Worm (Caenorhabditis elegans) whole organism, young adult: ENCODE data around the gene cthd-1.

ENCODE experiments used
- F10E7.11 ChIP-seq: sonication (generic microtip); optimal IDR thresholded peaks from 2 replicates; lab custom pipeline; 2017; ENCODE audit warnings: mild to moderate bottlenecking, missing genetic modification characterization, moderate library complexity, missing compliant biosample characterization
- F55B11.4 ChIP-seq: sonication (generic microtip); optimal IDR thresholded peaks from 2 replicates; lab custom pipeline; 2016; ENCODE audit warnings: missing compliant biosample characterization, missing genetic modification characterization, borderline replicate concordance; ENCODE audit not compliant: insufficient read depth
- Y67H2A.10 ChIP-seq: fragments of 200-800 bp; sonication (Bioruptor generic); conservative IDR thresholded peaks from 2 replicates; pipeline ENCODE4 v1.3.6; 2022; ENCODE audit warnings: missing genetic modification reagents, missing genetic modification characterization, missing compliant biosample characterization
- ceh-100 ChIP-seq: fragments of 200-800 bp; sonication (Bioruptor generic); IDR thresholded peaks from 2 replicates; pipeline ENCODE4 v1.3.6; 2022; ENCODE audit warnings: missing genetic modification reagents, missing genetic modification characterization, missing compliant biosample characterization
- ceh-27 ChIP-seq: fragments of 200-800 bp; sonication (Bioruptor generic); optimal IDR thresholded peaks from 2 replicates; lab custom pipeline; 2018; ENCODE audit warnings: mild to moderate bottlenecking, missing genetic modification characterization, moderate library complexity, missing compliant biosample characterization
- lsy-27 ChIP-seq: sonication (generic microtip); optimal IDR thresholded peaks from 2 replicates; lab custom pipeline; 2017; ENCODE audit warnings: missing genetic modification characterization, mild to moderate bottlenecking, missing compliant biosample characterization, antibody characterized with exemption, missing genotype, borderline replicate concordance; ENCODE audit not compliant: insufficient read depth
- madf-6 ChIP-seq: fragments of 200-800 bp; sonication (Bioruptor generic); IDR thresholded peaks from 2 replicates; pipeline ENCODE4 v1.3.6; 2022; ENCODE audit warnings: missing genetic modification reagents, missing genetic modification characterization, missing compliant biosample characterization
- sdz-38 ChIP-seq: sonication (generic microtip); optimal IDR thresholded peaks from 2 replicates; lab custom pipeline; 2016; ENCODE audit warnings: missing genotype, missing genetic modification characterization, missing compliant biosample characterization
- sea-2 ChIP-seq: fragments of 200-800 bp; sonication (Bioruptor generic); IDR thresholded peaks from 2 replicates; pipeline ENCODE4 v1.3.6; 2022; ENCODE audit warnings: missing genetic modification characterization, missing compliant biosample characterization
- somi-1 ChIP-seq: fragments of 200-800 bp; sonication (Bioruptor generic); optimal IDR thresholded peaks from 2 replicates; lab custom pipeline; 2018; ENCODE audit warnings: mild to moderate bottlenecking, missing genetic modification characterization, missing compliant biosample characterization
- ztf-18 ChIP-seq: sonication (generic microtip); optimal IDR thresholded peaks from 2 replicates; lab custom pipeline; 2016; ENCODE audit warnings: missing genotype, mild to moderate bottlenecking, missing genetic modification characterization, missing compliant biosample characterization
- ztf-28 ChIP-seq: fragments of 200-800 bp; sonication (Bioruptor generic); IDR thresholded peaks from 2 replicates; pipeline ENCODE4 v1.3.6; 2022; ENCODE audit warnings: missing genetic modification reagents, missing genetic modification characterization, missing compliant biosample characterization
- ztf-3 ChIP-seq: fragments of 200-800 bp; sonication (Bioruptor generic); optimal IDR thresholded peaks from 2 replicates; lab custom pipeline; 2018; ENCODE audit warnings: mild to moderate bottlenecking, missing genetic modification characterization, missing compliant biosample characterization

DNA sequence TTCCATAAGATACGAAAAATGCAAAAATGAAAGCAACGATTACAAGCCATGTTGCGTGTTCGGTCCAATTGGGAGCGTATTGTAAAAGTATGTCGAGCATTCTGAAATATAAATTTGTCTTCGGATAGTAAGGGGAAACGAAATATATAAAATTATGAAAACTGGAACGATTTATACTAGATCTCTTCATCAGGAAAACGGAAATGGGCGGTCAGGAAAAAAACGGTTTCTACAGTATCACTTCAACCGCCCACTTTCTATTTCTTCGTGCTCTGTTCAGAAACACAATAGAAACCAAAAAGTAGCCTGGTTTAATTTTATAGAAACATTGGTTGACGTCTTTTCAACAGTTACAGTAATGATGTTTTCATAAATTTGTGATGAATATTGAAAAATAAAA is 16.6 kb upstream of the cthd-1 start, which contains the start of gene pitr-4:
- TF ChIP-seq ztf-3 (GFP tag; lab: Kevin White, UChicago): no peak
- TF ChIP-seq lsy-27 (tag; lab: Kevin White, UChicago): no peak
- no peak for TF ChIP-seq somi-1 (GFP tag; lab: Kevin White, UChicago)
- no peak for TF ChIP-seq F10E7.11 (tag; lab: Kevin White, UChicago)
- TF ChIP-seq ztf-18: no peak
- TF ChIP-seq ztf-28: no peak
- no peak for TF ChIP-seq Y67H2A.10 (GFP tag; lab: Robert Waterston, UW)
- no peak for TF ChIP-seq sea-2 (GFP tag; lab: Robert Waterston, UW)
- no peak for TF ChIP-seq madf-6 (GFP tag; lab: Robert Waterston, UW)
- TF ChIP-seq F55B11.4 (tag; lab: Kevin White, UChicago): no peak
- no peak for TF ChIP-seq ceh-100
- TF ChIP-seq sdz-38 (tag; lab: Kevin White, UChicago): no peak
- TF ChIP-seq ceh-27 (GFP tag; lab: Kevin White, UChicago): no peak
